Worm (Caenorhabditis elegans) whole organism, late embryonic: ENCODE data around the gene nhr-152.

Experiments used
- ama-1 ChIP-seq: fragments of 150-350 bp; optimal IDR thresholded peaks from 2 replicates; lab custom pipeline; 2014
- fax-1 ChIP-seq: sonication (generic microtip); optimal IDR thresholded peaks from 2 replicates; lab custom pipeline; 2016; ENCODE audit warnings: missing genotype, missing genetic modification characterization, missing compliant biosample characterization
- fkh-10 ChIP-seq: fragments of 150-350 bp; optimal IDR thresholded peaks from 2 replicates; lab custom pipeline; 2014; ENCODE audit warnings: missing biosample characterization, missing genetic modification reagents, missing genetic modification characterization
- hlh-8 ChIP-seq: sonication (generic microtip); optimal IDR thresholded peaks from 2 replicates; lab custom pipeline; 2016; ENCODE audit warnings: missing genotype, missing genetic modification characterization, missing compliant biosample characterization
- madf-2 ChIP-seq: sonication (generic microtip); optimal IDR thresholded peaks from 2 replicates; lab custom pipeline; 2017; ENCODE audit warnings: missing genetic modification characterization, missing compliant biosample characterization
- syd-9 ChIP-seq: sonication (generic microtip); optimal IDR thresholded peaks from 2 replicates; lab custom pipeline; 2016; ENCODE audit warnings: mild to moderate bottlenecking, missing genetic modification characterization, moderate library complexity, missing compliant biosample characterization

- TF ChIP-seq madf-2 (tag; lab: Kevin White, UChicago) (no peak), syd-9 (no peak), fkh-10 (GFP tag; lab: Kevin White, UChicago) (no peak), ama-1 (no peak), fax-1 (no peak), hlh-8 (tag; lab: Kevin White, UChicago) (no peak)
Observed at ce11 chrV:7717629-7718028, 31.5 kb downstream of the nhr-152 start, which contains the start of gene ZK105.5.
